Worm (Caenorhabditis elegans): Measurements from ENCODE around the gene C18A11.2.

DNA sequence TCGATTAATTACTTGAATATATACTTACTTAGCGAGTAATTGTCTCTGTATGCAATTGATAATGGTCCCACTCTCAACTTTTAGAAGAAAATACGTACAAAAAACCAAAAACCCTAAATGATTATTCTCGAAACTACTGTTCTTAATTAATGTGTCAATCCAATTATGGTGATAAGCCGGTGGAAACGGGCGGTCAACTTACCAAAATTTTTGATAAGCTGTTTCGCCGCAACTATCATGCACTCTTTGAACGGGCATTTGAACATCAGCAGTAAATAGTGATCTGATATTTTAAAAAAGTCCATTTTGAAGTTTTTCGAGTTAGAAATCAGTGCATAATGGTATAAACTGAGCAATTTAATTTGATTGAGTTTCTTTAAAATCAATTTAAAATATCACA, 11.0 kb downstream of the C18A11.2 start:
- no peak for TF ChIP-seq him-1 (tag; optimal IDR thresholded peaks at IDR 0.05)
- TF ChIP-seq dao-5 (tag; optimal IDR thresholded peaks at IDR 0.05), result no peak

All from whole organism, L4/young adult.